Worm (Caenorhabditis elegans) whole organism, L4 larva: ENCODE results near the gene npp-3.

ENCODE experiments used
- F10B5.3 ChIP-seq: sonication (generic microtip); optimal IDR thresholded peaks from 2 replicates; lab custom pipeline; 2016; ENCODE audit warnings: mild to moderate bottlenecking, missing genetic modification characterization, missing compliant biosample characterization
- F26F4.8 ChIP-seq: fragments of 200-800 bp; sonication (Bioruptor generic); conservative IDR thresholded peaks from 2 replicates; pipeline ENCODE4 v1.3.6; 2022; ENCODE audit warnings: missing genetic modification characterization, missing compliant biosample characterization
- F37D6.2 ChIP-seq: sonication (generic microtip); optimal IDR thresholded peaks from 2 replicates; lab custom pipeline; 2016; ENCODE audit warnings: mild to moderate bottlenecking, missing genetic modification characterization, missing compliant biosample characterization
- T20F7.1 ChIP-seq: fragments of 200-800 bp; sonication (Bioruptor generic); optimal IDR thresholded peaks from 2 replicates; lab custom pipeline; 2018; ENCODE audit warnings: mild to moderate bottlenecking, missing genetic modification characterization, missing compliant biosample characterization
- aha-1 ChIP-seq: fragments of 150-350 bp; peaks from one replicate; lab custom pipeline; 2014; ENCODE audit warnings: missing biosample characterization, missing genetic modification characterization
- aly-2 ChIP-seq: sonication (generic microtip); optimal IDR thresholded peaks from 2 replicates; lab custom pipeline; 2018; ENCODE audit warnings: missing biosample characterization, missing genetic modification characterization
- ama-1 ChIP-seq: fragments of 150-350 bp; optimal IDR thresholded peaks from 2 replicates; lab custom pipeline; 2014; ENCODE audit warnings: inconsistent platforms, mixed read lengths
- ceh-20 ChIP-seq: fragments of 200-800 bp; sonication (Bioruptor generic); IDR thresholded peaks from 2 replicates; pipeline ENCODE4 v1.3.6; 2022; ENCODE audit warnings: missing genetic modification reagents, missing genetic modification characterization, missing compliant biosample characterization
- ceh-82 ChIP-seq: sonication (generic microtip); optimal IDR thresholded peaks from 2 replicates; lab custom pipeline; 2017; ENCODE audit warnings: missing biosample characterization, missing genetic modification characterization
- ces-1 ChIP-seq: fragments of 150-350 bp; sonication (generic microtip); optimal IDR thresholded peaks from 4 replicates; lab custom pipeline; 2014; ENCODE audit warnings: missing biosample characterization, missing genetic modification reagents, missing genetic modification characterization
- cey-2 ChIP-seq: sonication (generic microtip); optimal IDR thresholded peaks from 3 replicates; lab custom pipeline; 2017; ENCODE audit warnings: missing genetic modification characterization, mild to moderate bottlenecking, missing compliant biosample characterization, antibody characterized with exemption, borderline replicate concordance; ENCODE audit not compliant: insufficient read depth
- ctbp-1 ChIP-seq: fragments of 200-800 bp; sonication (Bioruptor generic); IDR thresholded peaks from 2 replicates; pipeline ENCODE4 v1.3.6; 2022; ENCODE audit warnings: missing genetic modification reagents, missing genetic modification characterization, missing compliant biosample characterization
- daf-16 ChIP-seq, 3 experiments: sonication (generic microtip); optimal IDR thresholded peaks; 2 replicates each; lab custom pipeline; 2016 to 2017; ENCODE audit warnings: missing genetic modification characterization in 3 of 3, missing genetic modification reagents in 3 of 3, mild to moderate bottlenecking in 2 of 3, missing compliant biosample characterization in 2 of 3, missing biosample characterization in 1 of 3, moderate library complexity in 1 of 3
- daf-19 ChIP-seq: fragments of 200-800 bp; sonication (Bioruptor generic); conservative IDR thresholded peaks from 2 replicates; pipeline ENCODE4 v1.3.6; 2022; ENCODE audit warnings: missing genetic modification characterization, missing compliant biosample characterization
- daf-8 ChIP-seq: fragments of 200-800 bp; sonication (Bioruptor generic); IDR thresholded peaks from 2 replicates; pipeline ENCODE4 v1.3.6; 2022; ENCODE audit warnings: missing genetic modification characterization, missing compliant biosample characterization
- dpl-1 ChIP-seq: fragments of 150-350 bp; optimal IDR thresholded peaks from 2 replicates; lab custom pipeline; 2014; ENCODE audit warnings: missing biosample characterization, missing genetic modification reagents, missing genetic modification characterization
- egl-43 ChIP-seq: fragments of 200-800 bp; sonication (Bioruptor generic); IDR thresholded peaks from 2 replicates; pipeline ENCODE4 v1.3.6; 2022; ENCODE audit warnings: missing genetic modification reagents, missing genetic modification characterization, missing compliant biosample characterization
- fkh-10 ChIP-seq: fragments of 150-350 bp; optimal IDR thresholded peaks from 2 replicates; lab custom pipeline; 2014; ENCODE audit warnings: missing biosample characterization, missing genetic modification reagents, missing genetic modification characterization
- hlh-30 ChIP-seq: sonication (generic microtip); optimal IDR thresholded peaks from 2 replicates; lab custom pipeline; 2017; ENCODE audit warnings: antibody characterized with exemption, mild to moderate bottlenecking, missing genetic modification characterization, missing compliant biosample characterization; ENCODE audit not compliant: insufficient read depth
- hmg-1.1 ChIP-seq: fragments of 200-800 bp; sonication (Bioruptor generic); IDR thresholded peaks from 2 replicates; pipeline ENCODE4 v1.3.6; 2022; ENCODE audit warnings: missing genetic modification reagents, missing genetic modification characterization, missing compliant biosample characterization
- lim-7 ChIP-seq: fragments of 200-800 bp; sonication (Bioruptor generic); IDR thresholded peaks from 2 replicates; pipeline ENCODE4 v1.3.6; 2022; ENCODE audit warnings: missing genetic modification characterization, missing compliant biosample characterization
- lin-1 ChIP-seq: fragments of 200-800 bp; sonication (Bioruptor generic); IDR thresholded peaks from 2 replicates; pipeline ENCODE4 v1.3.6; 2022; ENCODE audit warnings: missing genetic modification reagents, missing genetic modification characterization, missing compliant biosample characterization
- lin-13 ChIP-seq: fragments of 150-350 bp; optimal IDR thresholded peaks from 2 replicates; lab custom pipeline; 2014; ENCODE audit warnings: missing biosample characterization, missing genetic modification reagents, missing genetic modification characterization
- lin-15B ChIP-seq: fragments of 150-350 bp; sonication (generic microtip); optimal IDR thresholded peaks from 3 replicates; lab custom pipeline; 2014; ENCODE audit warnings: missing biosample characterization, missing genetic modification characterization
- lin-39 ChIP-seq: fragments of 150-350 bp; optimal IDR thresholded peaks from 2 replicates; lab custom pipeline; 2014; ENCODE audit warnings: missing biosample characterization, missing genetic modification reagents, missing genetic modification characterization
- madf-5 ChIP-seq, 2 experiments: fragments of 200-800 bp; sonication (Bioruptor generic); IDR thresholded peaks; 2 replicates each; pipeline ENCODE4 v1.3.6; 2022; ENCODE audit warnings: missing compliant biosample characterization in 2 of 2, missing genetic modification characterization in 2 of 2
- mdt-29 ChIP-seq: fragments of 200-800 bp; sonication (Bioruptor generic); IDR thresholded peaks from 2 replicates; pipeline ENCODE4 v1.3.6; 2022; ENCODE audit warnings: missing genetic modification reagents, missing genetic modification characterization, missing compliant biosample characterization
- mxl-2 ChIP-seq: fragments of 200-800 bp; sonication (Bioruptor generic); conservative IDR thresholded peaks from 2 replicates; pipeline ENCODE4 v1.3.6; 2022; ENCODE audit warnings: missing genetic modification reagents, missing genetic modification characterization, missing compliant biosample characterization
- mxl-3 ChIP-seq: fragments of 200-800 bp; sonication (Bioruptor generic); optimal IDR thresholded peaks from 2 replicates; lab custom pipeline; 2018; ENCODE audit warnings: mild to moderate bottlenecking, missing genetic modification characterization, missing compliant biosample characterization
- nhr-237 ChIP-seq: sonication (generic microtip); optimal IDR thresholded peaks from 2 replicates; lab custom pipeline; 2017; ENCODE audit warnings: missing biosample characterization, missing genetic modification characterization
- nhr-25 ChIP-seq: sonication (generic microtip); optimal IDR thresholded peaks from 2 replicates; lab custom pipeline; 2017; ENCODE audit warnings: missing genetic modification characterization, mild to moderate bottlenecking, missing compliant biosample characterization, antibody characterized with exemption, moderate library complexity, borderline replicate concordance; ENCODE audit not compliant: insufficient read depth
- nhr-28 ChIP-seq: fragments of 150-350 bp; optimal IDR thresholded peaks from 2 replicates; lab custom pipeline; 2014; ENCODE audit warnings: missing biosample characterization, missing genetic modification characterization
- nhr-41 ChIP-seq: fragments of 200-800 bp; sonication (Bioruptor generic); IDR thresholded peaks from 2 replicates; pipeline ENCODE4 v1.3.6; 2022; ENCODE audit warnings: missing genetic modification reagents, missing genetic modification characterization, missing compliant biosample characterization
- nhr-48 ChIP-seq: sonication (generic microtip); optimal IDR thresholded peaks from 2 replicates; lab custom pipeline; 2016; ENCODE audit warnings: mild to moderate bottlenecking, missing genetic modification characterization, missing compliant biosample characterization
- nhr-76 ChIP-seq: fragments of 150-350 bp; optimal IDR thresholded peaks from 2 replicates; lab custom pipeline; 2014; ENCODE audit warnings: missing biosample characterization, missing genetic modification characterization
- nhr-77 ChIP-seq: fragments of 150-350 bp; optimal IDR thresholded peaks from 2 replicates; lab custom pipeline; 2014; ENCODE audit warnings: missing biosample characterization, missing genetic modification characterization
- php-3 ChIP-seq: fragments of 200-800 bp; sonication (Bioruptor generic); IDR thresholded peaks from 2 replicates; pipeline ENCODE4 v1.3.6; 2022; ENCODE audit warnings: missing genetic modification reagents, missing genetic modification characterization, missing compliant biosample characterization
- sdz-12 ChIP-seq: fragments of 200-800 bp; sonication (Bioruptor generic); optimal IDR thresholded peaks from 2 replicates; lab custom pipeline; 2018; ENCODE audit warnings: mild to moderate bottlenecking, missing genetic modification characterization, missing compliant biosample characterization
- set-16 ChIP-seq: fragments of 200-800 bp; sonication (Bioruptor generic); IDR thresholded peaks from 2 replicates; pipeline ENCODE4 v1.3.6; 2022; ENCODE audit warnings: missing genetic modification reagents, missing genetic modification characterization, missing compliant biosample characterization
- snpc-4 ChIP-seq: fragments of 150-350 bp; optimal IDR thresholded peaks from 2 replicates; lab custom pipeline; 2014; ENCODE audit warnings: missing biosample characterization, missing genetic modification characterization
- spr-1 ChIP-seq: sonication (generic microtip); optimal IDR thresholded peaks from 2 replicates; lab custom pipeline; 2016; ENCODE audit warnings: mild to moderate bottlenecking, missing genetic modification characterization, missing compliant biosample characterization
- tag-97 ChIP-seq: fragments of 200-800 bp; sonication (Bioruptor generic); IDR thresholded peaks from 2 replicates; pipeline ENCODE4 v1.3.6; 2022; ENCODE audit warnings: missing genetic modification characterization, missing compliant biosample characterization
- tra-1 ChIP-seq: fragments of 200-800 bp; sonication (Bioruptor generic); IDR thresholded peaks from 2 replicates; pipeline ENCODE4 v1.3.6; 2022; ENCODE audit warnings: missing genetic modification reagents, missing genetic modification characterization, missing compliant biosample characterization
- ztf-7 ChIP-seq: fragments of 150-350 bp; optimal IDR thresholded peaks from 2 replicates; lab custom pipeline; 2014; ENCODE audit warnings: missing biosample characterization, missing genetic modification characterization

The npp-3 gene

ce11 chrII:11899761-11900160, 25.2 kb upstream of the npp-3 start:
- peak; percentile 89 for TF ChIP-seq aha-1 (tag; lab: Kevin White, UChicago)
- no peak for TF ChIP-seq F37D6.2 (tag; lab: Kevin White, UChicago)

- TF ChIP-seq ztf-7 (tag; lab: Kevin White, UChicago): no peak
- TF ChIP-seq nhr-48: no peak
- TF ChIP-seq nhr-76 (tag; lab: Kevin White, UChicago): no peak
- TF ChIP-seq ceh-20: no peak
- TF ChIP-seq lin-39 (tag; lab: Kevin White, UChicago): no peak
- no peak for TF ChIP-seq daf-19
Measured at ce11 chrII:11893323-11893722, 18.7 kb upstream of the npp-3 start, which contains the start of gene ZK930.2. Gene ZK930.2 (minus strand): TSS chrII:11893423.

ce11 chrII:11890596-11890995, 16.0 kb upstream of the npp-3 start:
- TF ChIP-seq hmg-1.1 (GFP tag; lab: Robert Waterston, UW): no peak
- TF ChIP-seq F37D6.2 (tag; lab: Kevin White, UChicago): no peak
- no peak for TF ChIP-seq snpc-4 (tag; lab: Kevin White, UChicago)
- TF ChIP-seq fkh-10 (GFP tag; lab: Kevin White, UChicago): no peak
- no peak for TF ChIP-seq php-3 (GFP tag; lab: Robert Waterston, UW)
- TF ChIP-seq spr-1 (tag; lab: Kevin White, UChicago): no peak
- no peak for TF ChIP-seq daf-16 (GFP tag; optimal IDR thresholded peaks at IDR 0.05; lab: Kevin White, UChicago)
- TF ChIP-seq daf-16 (tag; optimal IDR thresholded peaks at IDR 0.05; lab: Kevin White, UChicago): no peak
- TF ChIP-seq ama-1 (lab: Kevin White, UChicago): no peak
- no peak for TF ChIP-seq madf-5 (GFP tag; IDR thresholded peaks at IDR 0.05; lab: Robert Waterston, UW)
- TF ChIP-seq tra-1 (GFP tag; lab: Robert Waterston, UW): no peak
- no peak for TF ChIP-seq lin-1
- no peak for TF ChIP-seq lin-15B
- TF ChIP-seq set-16 (GFP tag; lab: Robert Waterston, UW): no peak
- TF ChIP-seq cey-2 (tag; lab: Kevin White, UChicago): no peak
- no peak for TF ChIP-seq sdz-12 (GFP tag; lab: Kevin White, UChicago)
- no peak for TF ChIP-seq dpl-1
- TF ChIP-seq nhr-237 (tag; lab: Kevin White, UChicago): no peak
- no peak for TF ChIP-seq aly-2 (tag; lab: Kevin White, UChicago)

- no peak for TF ChIP-seq spr-1 (tag; lab: Kevin White, UChicago)
- no peak for TF ChIP-seq tag-97
- no peak for TF ChIP-seq daf-8 (GFP tag; lab: Robert Waterston, UW)
- no peak for TF ChIP-seq T20F7.1 (GFP tag; lab: Kevin White, UChicago)
- TF ChIP-seq ztf-7 (tag; lab: Kevin White, UChicago): no peak
- TF ChIP-seq mxl-3 (GFP tag; lab: Kevin White, UChicago): peak; percentile 71
- no peak for TF ChIP-seq nhr-25 (tag; lab: Kevin White, UChicago)
- TF ChIP-seq dpl-1: no peak
- TF ChIP-seq F26F4.8 (GFP tag; lab: Robert Waterston, UW): no peak
- TF ChIP-seq nhr-41: no peak
- peak; percentile 72 for TF ChIP-seq hlh-30 (tag; lab: Kevin White, UChicago)
- TF ChIP-seq ama-1 (lab: Kevin White, UChicago): no peak
- no peak for TF ChIP-seq mdt-29 (GFP tag; lab: Robert Waterston, UW)
- TF ChIP-seq F10B5.3 (tag; lab: Kevin White, UChicago): peak; percentile 28
- no peak for TF ChIP-seq cey-2 (tag; lab: Kevin White, UChicago)
- no peak for TF ChIP-seq fkh-10 (GFP tag; lab: Kevin White, UChicago)
- TF ChIP-seq ces-1 (GFP tag; lab: Kevin White, UChicago): no peak
- no peak for TF ChIP-seq aha-1 (tag; lab: Kevin White, UChicago)
- TF ChIP-seq egl-43 (GFP tag; lab: Robert Waterston, UW): no peak
- no peak for TF ChIP-seq ceh-82 (tag; lab: Kevin White, UChicago)
- peak; percentile 39 for TF ChIP-seq nhr-28 (tag; lab: Kevin White, UChicago)
- no peak for TF ChIP-seq lin-15B
- TF ChIP-seq lin-13: no peak
- TF ChIP-seq ctbp-1: no peak
- no peak for TF ChIP-seq nhr-77
- no peak for TF ChIP-seq lim-7
- no peak for TF ChIP-seq mxl-2
Measured at ce11 chrII:11889420-11890075, 15.0 kb upstream of the npp-3 start.
